Worm (Caenorhabditis elegans) whole organism, L2 larva: ENCODE data around the gene ceh-16.

Experiments used
- F13H6.1 ChIP-seq: sonication (generic microtip); optimal IDR thresholded peaks from 2 replicates; lab custom pipeline; 2016; ENCODE audit warnings: missing genetic modification characterization, missing compliant biosample characterization
- R02D3.7 ChIP-seq: fragments of 150-350 bp; optimal IDR thresholded peaks from 2 replicates; lab custom pipeline; 2014; ENCODE audit warnings: missing biosample characterization, missing genetic modification characterization
- ceh-16 ChIP-seq: fragments of 150-350 bp; optimal IDR thresholded peaks from 2 replicates; lab custom pipeline; 2014; ENCODE audit warnings: missing biosample characterization, missing genetic modification characterization
- egl-27 ChIP-seq: sonication (generic microtip); optimal IDR thresholded peaks from 3 replicates; lab custom pipeline; 2017; ENCODE audit warnings: missing biosample characterization, missing genetic modification reagents, missing genetic modification characterization
- lsy-2 ChIP-seq, 2 experiments: fragments of 150-350 bp in 1 of 2; sonication (generic microtip) in 1 of 2; optimal IDR thresholded peaks; 2 replicates each; lab custom pipeline; 2014 to 2017; ENCODE audit warnings: missing biosample characterization in 2 of 2, missing genetic modification characterization in 2 of 2
- nhr-12 ChIP-seq: fragments of 150-350 bp; optimal IDR thresholded peaks from 2 replicates; lab custom pipeline; 2014; ENCODE audit warnings: missing biosample characterization, missing genetic modification characterization
- sma-9 ChIP-seq, 2 experiments: fragments of 150-350 bp in 1 of 2; sonication (generic microtip) in 1 of 2; optimal IDR thresholded peaks; 2 replicates each; lab custom pipeline; 2014 to 2016; ENCODE audit warnings: missing genetic modification characterization in 2 of 2, mild to moderate bottlenecking in 1 of 2, missing biosample characterization in 1 of 2, missing compliant biosample characterization in 1 of 2, missing genetic modification reagents in 1 of 2, moderate library complexity in 1 of 2
- unc-55 ChIP-seq: fragments of 150-350 bp; sonication (generic microtip); optimal IDR thresholded peaks from 3 replicates; lab custom pipeline; 2014; ENCODE audit warnings: missing biosample characterization, missing genetic modification reagents, missing genetic modification characterization

DNA sequence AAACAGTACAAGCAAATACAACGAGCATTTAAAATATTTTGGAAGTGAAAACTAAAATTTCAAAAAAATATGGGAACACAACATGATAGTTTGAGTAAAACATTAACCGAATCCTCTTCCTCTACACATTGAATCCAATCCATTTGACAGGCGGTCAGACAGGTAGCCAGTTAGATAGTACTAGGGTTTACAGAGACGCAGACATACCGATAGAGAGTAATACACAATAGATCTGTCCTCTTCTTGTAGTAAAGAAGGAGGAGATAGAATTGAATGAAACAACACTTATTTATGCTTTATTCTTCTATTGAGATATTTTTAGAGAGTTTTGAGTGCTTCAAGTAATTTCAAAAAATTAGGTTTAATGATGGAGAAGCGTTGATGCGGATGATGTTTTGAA, 46.2 kb downstream of the ceh-16 start:
- TF ChIP-seq unc-55 = no peak
- no peak for TF ChIP-seq R02D3.7
- no peak for TF ChIP-seq sma-9 (GFP tag; optimal IDR thresholded peaks at IDR 0.05; lab: Kevin White, UChicago)
- TF ChIP-seq sma-9 (tag; optimal IDR thresholded peaks at IDR 0.05; lab: Kevin White, UChicago) = no peak
- no peak for TF ChIP-seq lsy-2 (tag; optimal IDR thresholded peaks at IDR 0.05; lab: Kevin White, UChicago)
- TF ChIP-seq egl-27 = no peak
- no peak for TF ChIP-seq F13H6.1
- no peak for TF ChIP-seq nhr-12 (tag; lab: Kevin White, UChicago)
- TF ChIP-seq ceh-16 (tag; lab: Kevin White, UChicago) = no peak
